Worm (Caenorhabditis elegans) whole organism, L4 larva: ENCODE measurements around the gene C56A3.8.
A peak's percentile ranks its signal among the peaks of the same experiment; 100 is the strongest.

ENCODE experiments used
- D1046.2 ChIP-seq: fragments of 200-800 bp; sonication (Bioruptor generic); IDR thresholded peaks from 2 replicates; pipeline ENCODE4 v1.3.6; 2022; ENCODE audit warnings: missing genetic modification characterization, missing compliant biosample characterization
- F26F4.8 ChIP-seq: fragments of 200-800 bp; sonication (Bioruptor generic); conservative IDR thresholded peaks from 2 replicates; pipeline ENCODE4 v1.3.6; 2022; ENCODE audit warnings: missing genetic modification characterization, missing compliant biosample characterization
- T20F7.1 ChIP-seq: fragments of 200-800 bp; sonication (Bioruptor generic); optimal IDR thresholded peaks from 2 replicates; lab custom pipeline; 2018; ENCODE audit warnings: mild to moderate bottlenecking, missing genetic modification characterization, missing compliant biosample characterization
- T26A8.4 ChIP-seq: fragments of 200-800 bp; sonication (Bioruptor generic); IDR thresholded peaks from 2 replicates; pipeline ENCODE4 v1.3.6; 2022; ENCODE audit warnings: missing genetic modification characterization, missing compliant biosample characterization
- aha-1 ChIP-seq: fragments of 150-350 bp; peaks from one replicate; lab custom pipeline; 2014; ENCODE audit warnings: missing biosample characterization, missing genetic modification characterization
- aly-2 ChIP-seq: sonication (generic microtip); optimal IDR thresholded peaks from 2 replicates; lab custom pipeline; 2018; ENCODE audit warnings: missing biosample characterization, missing genetic modification characterization
- attf-4 ChIP-seq: sonication (generic microtip); optimal IDR thresholded peaks from 3 replicates; lab custom pipeline; 2017; ENCODE audit warnings: missing biosample characterization, missing genetic modification characterization
- ceh-20 ChIP-seq: fragments of 200-800 bp; sonication (Bioruptor generic); IDR thresholded peaks from 2 replicates; pipeline ENCODE4 v1.3.6; 2022; ENCODE audit warnings: missing genetic modification reagents, missing genetic modification characterization, missing compliant biosample characterization
- ceh-28 ChIP-seq: fragments of 150-350 bp; optimal IDR thresholded peaks from 2 replicates; lab custom pipeline; 2014; ENCODE audit warnings: missing biosample characterization, missing genetic modification reagents, missing genetic modification characterization
- ceh-44 ChIP-seq: fragments of 200-800 bp; sonication (Bioruptor generic); IDR thresholded peaks from 2 replicates; pipeline ENCODE4 v1.3.6; 2022; ENCODE audit warnings: missing genetic modification reagents, missing genetic modification characterization, missing compliant biosample characterization
- ceh-62 ChIP-seq: sonication (generic microtip); optimal IDR thresholded peaks from 2 replicates; lab custom pipeline; 2017; ENCODE audit warnings: missing biosample characterization, missing genetic modification characterization
- ceh-82 ChIP-seq: sonication (generic microtip); optimal IDR thresholded peaks from 2 replicates; lab custom pipeline; 2017; ENCODE audit warnings: missing biosample characterization, missing genetic modification characterization
- ctbp-1 ChIP-seq: fragments of 200-800 bp; sonication (Bioruptor generic); IDR thresholded peaks from 2 replicates; pipeline ENCODE4 v1.3.6; 2022; ENCODE audit warnings: missing genetic modification reagents, missing genetic modification characterization, missing compliant biosample characterization
- daf-12 ChIP-seq: fragments of 150-350 bp; optimal IDR thresholded peaks from 2 replicates; lab custom pipeline; 2014; ENCODE audit warnings: missing biosample characterization, missing genetic modification reagents, missing genetic modification characterization
- daf-16 ChIP-seq, 3 experiments: sonication (generic microtip); optimal IDR thresholded peaks; 2 replicates each; lab custom pipeline; 2016 to 2017; ENCODE audit warnings: missing genetic modification characterization in 3 of 3, missing genetic modification reagents in 3 of 3, mild to moderate bottlenecking in 2 of 3, missing compliant biosample characterization in 2 of 3, missing biosample characterization in 1 of 3, moderate library complexity in 1 of 3
- daf-19 ChIP-seq: fragments of 200-800 bp; sonication (Bioruptor generic); conservative IDR thresholded peaks from 2 replicates; pipeline ENCODE4 v1.3.6; 2022; ENCODE audit warnings: missing genetic modification characterization, missing compliant biosample characterization
- dmd-6 ChIP-seq: fragments of 200-800 bp; sonication (Bioruptor generic); IDR thresholded peaks from 2 replicates; pipeline ENCODE4 v1.3.6; 2022; ENCODE audit warnings: missing genetic modification reagents, missing genetic modification characterization, missing compliant biosample characterization
- dve-1 ChIP-seq: sonication (generic microtip); optimal IDR thresholded peaks from 2 replicates; lab custom pipeline; 2017; ENCODE audit warnings: antibody characterized with exemption, mild to moderate bottlenecking, missing genetic modification characterization, missing compliant biosample characterization; ENCODE audit not compliant: insufficient read depth
- hif-1 ChIP-seq, 2 experiments: sonication (generic microtip); optimal IDR thresholded peaks; 2 replicates each; lab custom pipeline; 2016 to 2017; ENCODE audit warnings: missing compliant biosample characterization in 2 of 2, missing genetic modification characterization in 2 of 2, missing genetic modification reagents in 2 of 2, missing genotype in 2 of 2, mild to moderate bottlenecking in 1 of 2
- hlh-11 ChIP-seq: fragments of 200-800 bp; sonication (Bioruptor generic); optimal IDR thresholded peaks from 2 replicates; lab custom pipeline; 2018; ENCODE audit warnings: mild to moderate bottlenecking, missing genetic modification characterization, missing compliant biosample characterization
- hmg-1.1 ChIP-seq: fragments of 200-800 bp; sonication (Bioruptor generic); IDR thresholded peaks from 2 replicates; pipeline ENCODE4 v1.3.6; 2022; ENCODE audit warnings: missing genetic modification reagents, missing genetic modification characterization, missing compliant biosample characterization
- lin-13 ChIP-seq: fragments of 150-350 bp; optimal IDR thresholded peaks from 2 replicates; lab custom pipeline; 2014; ENCODE audit warnings: missing biosample characterization, missing genetic modification reagents, missing genetic modification characterization
- lin-29 ChIP-seq: fragments of 200-800 bp; sonication (Bioruptor generic); IDR thresholded peaks from 2 replicates; pipeline ENCODE4 v1.3.6; 2022; ENCODE audit warnings: missing genetic modification reagents, missing genetic modification characterization, missing compliant biosample characterization
- lin-39 ChIP-seq: fragments of 150-350 bp; optimal IDR thresholded peaks from 2 replicates; lab custom pipeline; 2014; ENCODE audit warnings: missing biosample characterization, missing genetic modification reagents, missing genetic modification characterization
- lir-3 ChIP-seq: sonication (generic microtip); optimal IDR thresholded peaks from 2 replicates; lab custom pipeline; 2016; ENCODE audit warnings: mild to moderate bottlenecking, missing genetic modification characterization, missing compliant biosample characterization
- madf-5 ChIP-seq, 2 experiments: fragments of 200-800 bp; sonication (Bioruptor generic); IDR thresholded peaks; 2 replicates each; pipeline ENCODE4 v1.3.6; 2022; ENCODE audit warnings: missing compliant biosample characterization in 2 of 2, missing genetic modification characterization in 2 of 2
- mes-2 ChIP-seq: sonication (generic microtip); optimal IDR thresholded peaks from 2 replicates; lab custom pipeline; 2016; ENCODE audit warnings: missing genotype, mild to moderate bottlenecking, missing genetic modification characterization, missing compliant biosample characterization; ENCODE audit not compliant: poor library complexity, severe bottlenecking
- mxl-2 ChIP-seq: fragments of 200-800 bp; sonication (Bioruptor generic); conservative IDR thresholded peaks from 2 replicates; pipeline ENCODE4 v1.3.6; 2022; ENCODE audit warnings: missing genetic modification reagents, missing genetic modification characterization, missing compliant biosample characterization
- mxl-3 ChIP-seq: fragments of 200-800 bp; sonication (Bioruptor generic); optimal IDR thresholded peaks from 2 replicates; lab custom pipeline; 2018; ENCODE audit warnings: mild to moderate bottlenecking, missing genetic modification characterization, missing compliant biosample characterization
- nhr-11 ChIP-seq: fragments of 150-350 bp; optimal IDR thresholded peaks from 2 replicates; lab custom pipeline; 2014; ENCODE audit warnings: missing biosample characterization, missing genetic modification characterization
- nhr-28 ChIP-seq: fragments of 150-350 bp; optimal IDR thresholded peaks from 2 replicates; lab custom pipeline; 2014; ENCODE audit warnings: missing biosample characterization, missing genetic modification characterization
- nhr-41 ChIP-seq: fragments of 200-800 bp; sonication (Bioruptor generic); IDR thresholded peaks from 2 replicates; pipeline ENCODE4 v1.3.6; 2022; ENCODE audit warnings: missing genetic modification reagents, missing genetic modification characterization, missing compliant biosample characterization
- nhr-48 ChIP-seq: sonication (generic microtip); optimal IDR thresholded peaks from 2 replicates; lab custom pipeline; 2016; ENCODE audit warnings: mild to moderate bottlenecking, missing genetic modification characterization, missing compliant biosample characterization
- nhr-6 ChIP-seq: fragments of 150-350 bp; optimal IDR thresholded peaks from 2 replicates; lab custom pipeline; 2014; ENCODE audit warnings: missing biosample characterization, missing genetic modification characterization
- nhr-77 ChIP-seq: fragments of 150-350 bp; optimal IDR thresholded peaks from 2 replicates; lab custom pipeline; 2014; ENCODE audit warnings: missing biosample characterization, missing genetic modification characterization
- php-3 ChIP-seq: fragments of 200-800 bp; sonication (Bioruptor generic); IDR thresholded peaks from 2 replicates; pipeline ENCODE4 v1.3.6; 2022; ENCODE audit warnings: missing genetic modification reagents, missing genetic modification characterization, missing compliant biosample characterization
- pqm-1 ChIP-seq: sonication (generic microtip); optimal IDR thresholded peaks from 2 replicates; lab custom pipeline; 2017; ENCODE audit warnings: missing biosample characterization, missing genetic modification characterization
- rbr-2 ChIP-seq: sonication (generic microtip); optimal IDR thresholded peaks from 2 replicates; lab custom pipeline; 2016; ENCODE audit warnings: missing genotype, missing genetic modification characterization, missing compliant biosample characterization
- saeg-2 ChIP-seq: fragments of 200-800 bp; sonication (Bioruptor generic); IDR thresholded peaks from 2 replicates; pipeline ENCODE4 v1.3.6; 2022; ENCODE audit warnings: missing genetic modification reagents, missing genetic modification characterization, missing compliant biosample characterization
- skn-1 ChIP-seq: fragments of 150-350 bp; optimal IDR thresholded peaks from 2 replicates; lab custom pipeline; 2014; ENCODE audit warnings: missing biosample characterization, missing genetic modification characterization
- snpc-4 ChIP-seq: fragments of 150-350 bp; optimal IDR thresholded peaks from 2 replicates; lab custom pipeline; 2014; ENCODE audit warnings: missing biosample characterization, missing genetic modification characterization
- tag-97 ChIP-seq: fragments of 200-800 bp; sonication (Bioruptor generic); IDR thresholded peaks from 2 replicates; pipeline ENCODE4 v1.3.6; 2022; ENCODE audit warnings: missing genetic modification characterization, missing compliant biosample characterization
- unc-62 ChIP-seq, 3 experiments: fragments of 150-350 bp in 1 of 3; sonication (generic microtip); optimal IDR thresholded peaks in 2 of 3; peaks in 1 of 3; 1 replicate in 1 of 3; 2 replicates in 2 of 3; lab custom pipeline; 2014 to 2017; ENCODE audit warnings: missing biosample characterization in 3 of 3, missing genetic modification characterization in 3 of 3, missing genetic modification reagents in 3 of 3, missing genotype in 1 of 3
- zfp-3 ChIP-seq: fragments of 200-800 bp; sonication (Bioruptor generic); conservative IDR thresholded peaks from 2 replicates; pipeline ENCODE4 v1.3.6; 2022; ENCODE audit warnings: missing genetic modification reagents, missing genetic modification characterization, missing compliant biosample characterization
- zip-11 ChIP-seq: fragments of 200-800 bp; sonication (Bioruptor generic); IDR thresholded peaks from 2 replicates; pipeline ENCODE4 v1.3.6; 2022; ENCODE audit warnings: missing genetic modification characterization, missing compliant biosample characterization
- zip-2 ChIP-seq: fragments of 150-350 bp; optimal IDR thresholded peaks from 2 replicates; lab custom pipeline; 2014; ENCODE audit warnings: missing biosample characterization, missing genetic modification characterization

C56A3.8 gene

ce11 chrV:13530698-13531097, 29.4 kb upstream of the C56A3.8 start, which contains the start of gene ttr-44:
TSS of gene ttr-44 (minus strand) at chrV:13530744.
- TF ChIP-seq aha-1 (tag; lab: Kevin White, UChicago) (no peak), dmd-6 (peak; percentile 76), ceh-28 (no peak), pqm-1 (tag; lab: Kevin White, UChicago) (peak; percentile 70), mes-2 (tag; lab: Kevin White, UChicago) (no peak), zip-11 (no peak), nhr-41 (GFP tag; lab: Robert Waterston, UW) (no peak), snpc-4 (tag; lab: Kevin White, UChicago) (no peak), daf-12 (tag; lab: Kevin White, UChicago) (no peak), mxl-3 (GFP tag; lab: Kevin White, UChicago) (no peak), dve-1 (tag; lab: Kevin White, UChicago) (peak; percentile 92), unc-62 (GFP tag; optimal IDR thresholded peaks at IDR 0.05 in 1 of 2; lab: Kevin White, UChicago) (no peak), unc-62 (tag; optimal IDR thresholded peaks at IDR 0.05; lab: Kevin White, UChicago) (no peak), daf-16 (GFP tag; optimal IDR thresholded peaks at IDR 0.05; lab: Kevin White, UChicago) (no peak), daf-16 (tag; optimal IDR thresholded peaks at IDR 0.05; lab: Kevin White, UChicago) (peak; percentile 95), saeg-2 (GFP tag; lab: Robert Waterston, UW) (no peak), zfp-3 (GFP tag; lab: Robert Waterston, UW) (no peak), php-3 (GFP tag; lab: Robert Waterston, UW) (0 out of 2 replicates have a peak, but pooled peaks have one; percentile 40), hif-1 (tag; optimal IDR thresholded peaks at IDR 0.05; lab: Kevin White, UChicago) (peak in 1 of 2 experiments; percentile 44), lin-13 (GFP tag; lab: Kevin White, UChicago) (no peak), lin-39 (tag; lab: Kevin White, UChicago) (no peak), hlh-11 (peak; percentile 35), ctbp-1 (GFP tag; lab: Robert Waterston, UW) (no peak), nhr-77 (tag; lab: Kevin White, UChicago) (peak; percentile 57), tag-97 (GFP tag; lab: Robert Waterston, UW) (no peak), T20F7.1 (GFP tag; lab: Kevin White, UChicago) (peak; percentile 16), nhr-6 (tag; lab: Kevin White, UChicago) (peak; percentile 23), zip-2 (tag; lab: Kevin White, UChicago) (peak; percentile 29), nhr-28 (tag; lab: Kevin White, UChicago) (peak; percentile 72), mxl-2 (GFP tag; lab: Robert Waterston, UW) (no peak), nhr-11 (tag; lab: Kevin White, UChicago) (no peak), T26A8.4 (GFP tag; lab: Robert Waterston, UW) (no peak), F26F4.8 (GFP tag; lab: Robert Waterston, UW) (no peak)

- TF ChIP-seq nhr-28 (tag; lab: Kevin White, UChicago): peak; percentile 21
- no peak for TF ChIP-seq lir-3 (tag; lab: Kevin White, UChicago)
- no peak for TF ChIP-seq zfp-3 (GFP tag; lab: Robert Waterston, UW)
- TF ChIP-seq dve-1 (tag; lab: Kevin White, UChicago): peak; percentile 46
- TF ChIP-seq daf-16 (GFP tag; optimal IDR thresholded peaks at IDR 0.05; lab: Kevin White, UChicago): no peak
- TF ChIP-seq daf-16 (tag; optimal IDR thresholded peaks at IDR 0.05; lab: Kevin White, UChicago): peak; percentile 99
- TF ChIP-seq ceh-44 (GFP tag; lab: Robert Waterston, UW): no peak
- no peak for TF ChIP-seq ceh-82 (tag; lab: Kevin White, UChicago)
- no peak for TF ChIP-seq lin-13 (GFP tag; lab: Kevin White, UChicago)
Measured at ce11 chrV:13532469-13532868, 27.6 kb upstream of the C56A3.8 start.

ce11 chrV:13536058-13536579, 24.0 kb upstream of the C56A3.8 start, which contains the start of gene frpr-5:
TSS of gene frpr-5 (minus strand) at chrV:13536108.
- no peak for TF ChIP-seq daf-19 (GFP tag; lab: Robert Waterston, UW)
- no peak for TF ChIP-seq rbr-2
- TF ChIP-seq ceh-20: no peak
- no peak for TF ChIP-seq nhr-48 (tag; lab: Kevin White, UChicago)
- no peak for TF ChIP-seq attf-4 (tag; lab: Kevin White, UChicago)
- TF ChIP-seq D1046.2 (GFP tag; lab: Robert Waterston, UW): no peak
- no peak for TF ChIP-seq T20F7.1 (GFP tag; lab: Kevin White, UChicago)
- no peak for TF ChIP-seq lin-13 (GFP tag; lab: Kevin White, UChicago)
- TF ChIP-seq nhr-77 (tag; lab: Kevin White, UChicago): no peak
- no peak for TF ChIP-seq ceh-62 (tag; lab: Kevin White, UChicago)
- TF ChIP-seq aly-2 (tag; lab: Kevin White, UChicago): no peak
- TF ChIP-seq snpc-4 (tag; lab: Kevin White, UChicago): no peak
- no peak for TF ChIP-seq skn-1 (tag; lab: Kevin White, UChicago)
- no peak for TF ChIP-seq madf-5 (GFP tag; IDR thresholded peaks at IDR 0.05; lab: Robert Waterston, UW)
- no peak for TF ChIP-seq hmg-1.1 (GFP tag; lab: Robert Waterston, UW)
- no peak for TF ChIP-seq lin-29 (GFP tag; lab: Robert Waterston, UW)
